Fruit fly (Drosophila melanogaster) whole organism, pupa: ENCODE results near the gene CG34008.

Experiments used
- CG10348 ChIP-seq: fragments of 200-800 bp; sonication (Bioruptor generic); IDR thresholded peaks from 2 replicates; pipeline ENCODE4 v1.3.6; 2022; ENCODE audit warnings: missing biosample characterization, missing genetic modification characterization
- CG12605 ChIP-seq: fragments of 200-800 bp; sonication (Bioruptor generic); IDR thresholded peaks from 2 replicates; pipeline ENCODE4 v1.3.6; 2022; ENCODE audit warnings: missing biosample characterization, missing genetic modification characterization
- CG13204 ChIP-seq: fragments of 200-800 bp; sonication (Bioruptor generic); optimal IDR thresholded peaks from 2 replicates; lab custom pipeline; 2018; ENCODE audit warnings: missing biosample characterization, mild to moderate bottlenecking, missing genetic modification characterization, moderate library complexity
- CG14655 ChIP-seq: fragments of 200-800 bp; sonication (Bioruptor generic); optimal IDR thresholded peaks from 3 replicates; lab custom pipeline; 2017; ENCODE audit warnings: mild to moderate bottlenecking, missing biosample characterization, missing genetic modification reagents, missing genetic modification characterization
- CG15710 ChIP-seq: fragments of 200-800 bp; sonication (Bioruptor generic); optimal IDR thresholded peaks from 2 replicates; lab custom pipeline; 2018; ENCODE audit warnings: missing biosample characterization, mild to moderate bottlenecking, missing genetic modification characterization, moderate library complexity
- CG17806 ChIP-seq: fragments of 200-800 bp; sonication (Bioruptor generic); optimal IDR thresholded peaks from 2 replicates; lab custom pipeline; 2018; ENCODE audit warnings: missing biosample characterization, mild to moderate bottlenecking, missing genetic modification characterization, moderate library complexity
- CG32121 ChIP-seq: fragments of 200-800 bp; sonication (Bioruptor generic); IDR thresholded peaks from 2 replicates; pipeline ENCODE4 v1.3.6; 2022; ENCODE audit warnings: missing biosample characterization, missing genetic modification characterization
- CG34367 ChIP-seq: fragments of 200-800 bp; sonication (Bioruptor generic); optimal IDR thresholded peaks from 2 replicates; lab custom pipeline; 2018; ENCODE audit warnings: missing biosample characterization, mild to moderate bottlenecking, missing genetic modification characterization
- CG4496 ChIP-seq: fragments of 200-800 bp; sonication (Bioruptor generic); IDR thresholded peaks from 3 replicates; pipeline ENCODE4 v1.3.6; 2022; ENCODE audit warnings: missing biosample characterization, missing genetic modification characterization
- CG8159 ChIP-seq: fragments of 200-800 bp; sonication (Bioruptor generic); optimal IDR thresholded peaks from 3 replicates; lab custom pipeline; 2018; ENCODE audit warnings: missing biosample characterization, mild to moderate bottlenecking, missing genetic modification characterization, moderate library complexity
- CG8301 ChIP-seq: fragments of 200-800 bp; sonication (Bioruptor generic); optimal IDR thresholded peaks from 2 replicates; lab custom pipeline; 2018; ENCODE audit warnings: missing biosample characterization, mild to moderate bottlenecking, missing genetic modification characterization
- CG9948 ChIP-seq: fragments of 200-800 bp; sonication (Bioruptor generic); optimal IDR thresholded peaks from 2 replicates; lab custom pipeline; 2018; ENCODE audit warnings: missing biosample characterization, mild to moderate bottlenecking, missing genetic modification characterization, moderate library complexity
- D1 ChIP-seq: fragments of 200-800 bp; sonication (Bioruptor generic); optimal IDR thresholded peaks from 2 replicates; lab custom pipeline; 2018; ENCODE audit warnings: missing biosample characterization, mild to moderate bottlenecking, missing genetic modification characterization, moderate library complexity
- EcR ChIP-seq: fragments of 200-800 bp; sonication (Bioruptor generic); optimal IDR thresholded peaks from 3 replicates; lab custom pipeline; 2019; ENCODE audit warnings: missing biosample characterization, missing genetic modification characterization, mild to moderate bottlenecking, moderate library complexity, missing genetic modification reagents
- Ets98B ChIP-seq: fragments of 200-800 bp; sonication (Bioruptor generic); IDR thresholded peaks from 2 replicates; pipeline ENCODE4 v1.3.6; 2022; ENCODE audit warnings: missing biosample characterization, missing genetic modification characterization
- Pif1A ChIP-seq: fragments of 200-800 bp; sonication (Bioruptor generic); optimal IDR thresholded peaks from 3 replicates; lab custom pipeline; 2016; ENCODE audit warnings: missing biosample characterization, missing genetic modification characterization
- Pif1B ChIP-seq: fragments of 200-800 bp; sonication (Bioruptor generic); optimal IDR thresholded peaks from 3 replicates; lab custom pipeline; 2016; ENCODE audit warnings: missing biosample characterization, missing genetic modification characterization
- Snoo ChIP-seq: fragments of 200-800 bp; sonication (Bioruptor generic); optimal IDR thresholded peaks from 3 replicates; lab custom pipeline; 2017; ENCODE audit warnings: missing biosample characterization, mild to moderate bottlenecking, missing genetic modification characterization, inconsistent platforms
- fd96Ca ChIP-seq: fragments of 200-800 bp; sonication (Bioruptor generic); IDR thresholded peaks from 3 replicates; pipeline ENCODE4 v1.3.6; 2022; ENCODE audit warnings: missing biosample characterization, missing genetic modification characterization
- gl ChIP-seq: fragments of 200-800 bp; sonication (Bioruptor generic); optimal IDR thresholded peaks from 2 replicates; lab custom pipeline; 2018; ENCODE audit warnings: missing biosample characterization, mild to moderate bottlenecking, missing genetic modification characterization
- rn ChIP-seq: fragments of 200-800 bp; sonication (Bioruptor generic); IDR thresholded peaks from 2 replicates; pipeline ENCODE4 v1.3.6; 2022; ENCODE audit warnings: missing biosample characterization, missing genetic modification characterization

Gene CG34008

dm6 chr3R:20581376-20581775, at the start of gene CG34008:
TSS of gene CG34008 (minus strand) at chr3R:20581522.
- TF ChIP-seq D1 = no peak
- no peak for TF ChIP-seq Pif1B (GFP tag; lab: Kevin White, UChicago)
- TF ChIP-seq CG12605 (GFP tag; lab: Robert Waterston, UW) = no peak
- TF ChIP-seq CG9948 (tag; lab: Kevin White, UChicago) = no peak
- TF ChIP-seq CG4496 = no peak
- no peak for TF ChIP-seq EcR
- no peak for TF ChIP-seq CG17806 (tag; lab: Kevin White, UChicago)
- no peak for TF ChIP-seq Pif1A (GFP tag; lab: Kevin White, UChicago)
- TF ChIP-seq CG32121 (GFP tag; lab: Robert Waterston, UW) = no peak
- no peak for TF ChIP-seq CG8301 (tag; lab: Kevin White, UChicago)
- no peak for TF ChIP-seq CG14655
- no peak for TF ChIP-seq Snoo
- TF ChIP-seq CG13204 (GFP tag; lab: Kevin White, UChicago) = no peak
- no peak for TF ChIP-seq CG8159 (tag; lab: Kevin White, UChicago)
- TF ChIP-seq CG34367 = no peak
- no peak for TF ChIP-seq Ets98B (GFP tag; lab: Robert Waterston, UW)
- no peak for TF ChIP-seq gl (tag; lab: Kevin White, UChicago)
- no peak for TF ChIP-seq rn (GFP tag; lab: Robert Waterston, UW)
- no peak for TF ChIP-seq CG15710 (tag; lab: Kevin White, UChicago)

dm6 chr3R:20626123-20626522, 44.8 kb upstream of the CG34008 start:
- TF ChIP-seq CG8301 (tag; lab: Kevin White, UChicago) = no peak
- no peak for TF ChIP-seq fd96Ca
- no peak for TF ChIP-seq CG15710 (tag; lab: Kevin White, UChicago)

- TF ChIP-seq CG8301 (tag; lab: Kevin White, UChicago) (no peak), fd96Ca (no peak), CG34367 (no peak), Snoo (no peak), EcR (no peak), CG9948 (tag; lab: Kevin White, UChicago) (peak; percentile 29)
- TF ChIP-seq, all 21 proteins: peak for 1
Measured at dm6 chr3R:20622297-20623168, 41.2 kb upstream of the CG34008 start.

- no peak for TF ChIP-seq CG14655
- TF ChIP-seq CG34367 = no peak
- no peak for TF ChIP-seq CG4496
- TF ChIP-seq CG8301 (tag; lab: Kevin White, UChicago) = no peak
- no peak for TF ChIP-seq CG12605 (GFP tag; lab: Robert Waterston, UW)
- TF ChIP-seq CG9948 (tag; lab: Kevin White, UChicago) = no peak
- no peak for TF ChIP-seq Pif1A (GFP tag; lab: Kevin White, UChicago)
- no peak for TF ChIP-seq CG8159 (tag; lab: Kevin White, UChicago)
Measured at dm6 chr3R:20621805-20622286, 40.5 kb upstream of the CG34008 start, which contains the start of gene H. TSS of gene H (plus strand) at chr3R:20621938.

dm6 chr3R:20618947-20619346, 37.6 kb upstream of the CG34008 start:
- no peak for TF ChIP-seq CG13204 (GFP tag; lab: Kevin White, UChicago)
- no peak for TF ChIP-seq CG32121 (GFP tag; lab: Robert Waterston, UW)
- no peak for TF ChIP-seq CG4496
- TF ChIP-seq EcR = no peak
- no peak for TF ChIP-seq gl (tag; lab: Kevin White, UChicago)
- no peak for TF ChIP-seq CG15710 (tag; lab: Kevin White, UChicago)
- no peak for TF ChIP-seq fd96Ca
- no peak for TF ChIP-seq Pif1A (GFP tag; lab: Kevin White, UChicago)
- TF ChIP-seq CG34367 = no peak
- no peak for TF ChIP-seq CG17806 (tag; lab: Kevin White, UChicago)
- TF ChIP-seq CG12605 (GFP tag; lab: Robert Waterston, UW) = no peak
- no peak for TF ChIP-seq Ets98B (GFP tag; lab: Robert Waterston, UW)
- TF ChIP-seq CG8301 (tag; lab: Kevin White, UChicago) = no peak
- no peak for TF ChIP-seq CG14655
- TF ChIP-seq CG9948 (tag; lab: Kevin White, UChicago) = no peak
- TF ChIP-seq Snoo = no peak
- no peak for TF ChIP-seq rn (GFP tag; lab: Robert Waterston, UW)
- TF ChIP-seq D1 = no peak
- no peak for TF ChIP-seq CG8159 (tag; lab: Kevin White, UChicago)
- TF ChIP-seq CG10348 = no peak

dm6 chr3R:20617583-20617982, 36.3 kb upstream of the CG34008 start, which contains the start of gene CG5466:
TSS of gene CG5466 (plus strand) at chr3R:20617883.
- TF ChIP-seq CG4496 (0 out of 3 replicates have a peak, but pooled peaks have one; percentile 7), fd96Ca (no peak)

- TF ChIP-seq Pif1A (GFP tag; lab: Kevin White, UChicago) (no peak), rn (GFP tag; lab: Robert Waterston, UW) (no peak), Pif1B (GFP tag; lab: Kevin White, UChicago) (no peak), CG10348 (no peak), Ets98B (GFP tag; lab: Robert Waterston, UW) (no peak), gl (tag; lab: Kevin White, UChicago) (no peak)
Measured at dm6 chr3R:20616801-20617200, 35.5 kb upstream of the CG34008 start, which contains the start of gene CG15923. TSS of gene CG15923 (minus strand) at chr3R:20616901.
